Worm (Caenorhabditis elegans) whole organism, L2 larva: ENCODE data around the gene ZK682.7.

ENCODE experiments used
- C34F6.9 ChIP-seq: fragments of 150-350 bp; optimal IDR thresholded peaks from 2 replicates; lab custom pipeline; 2014; ENCODE audit warnings: missing biosample characterization, missing genetic modification characterization
- F13H6.1 ChIP-seq: sonication (generic microtip); optimal IDR thresholded peaks from 2 replicates; lab custom pipeline; 2016; ENCODE audit warnings: missing genetic modification characterization, missing compliant biosample characterization
- R02D3.7 ChIP-seq: fragments of 150-350 bp; optimal IDR thresholded peaks from 2 replicates; lab custom pipeline; 2014; ENCODE audit warnings: missing biosample characterization, missing genetic modification characterization
- Y55F3AM.14 ChIP-seq: fragments of 200-800 bp; sonication (Bioruptor generic); optimal IDR thresholded peaks from 2 replicates; lab custom pipeline; 2018; ENCODE audit warnings: mild to moderate bottlenecking, missing genetic modification characterization, missing compliant biosample characterization
- ZK546.5 ChIP-seq: sonication (generic microtip); optimal IDR thresholded peaks from 2 replicates; lab custom pipeline; 2017; ENCODE audit warnings: missing biosample characterization, missing genetic modification characterization
- alr-1 ChIP-seq: fragments of 150-350 bp; optimal IDR thresholded peaks from 2 replicates; lab custom pipeline; 2014; ENCODE audit warnings: missing biosample characterization, missing genetic modification characterization
- aly-2 ChIP-seq: fragments of 150-350 bp; optimal IDR thresholded peaks from 2 replicates; lab custom pipeline; 2014; ENCODE audit warnings: missing biosample characterization, missing genetic modification characterization
- ama-1 ChIP-seq: fragments of 150-350 bp; optimal IDR thresholded peaks from 2 replicates; lab custom pipeline; 2018; ENCODE audit warnings: inconsistent platforms
- blmp-1 ChIP-seq: sonication (generic microtip); optimal IDR thresholded peaks from 2 replicates; lab custom pipeline; 2017; ENCODE audit warnings: missing genetic modification characterization, mild to moderate bottlenecking, missing compliant biosample characterization, antibody characterized with exemption, moderate library complexity; ENCODE audit not compliant: insufficient read depth
- ceh-16 ChIP-seq: fragments of 150-350 bp; optimal IDR thresholded peaks from 2 replicates; lab custom pipeline; 2014; ENCODE audit warnings: missing biosample characterization, missing genetic modification characterization
- ceh-82 ChIP-seq: fragments of 150-350 bp; optimal IDR thresholded peaks from 2 replicates; lab custom pipeline; 2014; ENCODE audit warnings: missing biosample characterization, missing genetic modification characterization
- crh-2 ChIP-seq: sonication (generic microtip); optimal IDR thresholded peaks from 2 replicates; lab custom pipeline; 2017; ENCODE audit warnings: missing biosample characterization, missing genetic modification characterization
- dmd-4 ChIP-seq: sonication (generic microtip); optimal IDR thresholded peaks from 2 replicates; lab custom pipeline; 2017; ENCODE audit warnings: missing biosample characterization, missing genetic modification characterization
- egl-27 ChIP-seq: sonication (generic microtip); optimal IDR thresholded peaks from 3 replicates; lab custom pipeline; 2017; ENCODE audit warnings: missing biosample characterization, missing genetic modification reagents, missing genetic modification characterization
- elt-1 ChIP-seq: fragments of 150-350 bp; optimal IDR thresholded peaks from 2 replicates; lab custom pipeline; 2014; ENCODE audit warnings: missing biosample characterization, missing genetic modification characterization
- elt-3 ChIP-seq: sonication (generic microtip); optimal IDR thresholded peaks from 2 replicates; lab custom pipeline; 2017; ENCODE audit warnings: missing biosample characterization, missing genetic modification characterization
- fos-1 ChIP-seq: fragments of 150-350 bp; optimal IDR thresholded peaks from 2 replicates; lab custom pipeline; 2014; ENCODE audit warnings: missing biosample characterization, missing genetic modification characterization
- gmeb-1 ChIP-seq: fragments of 150-350 bp; optimal IDR thresholded peaks from 2 replicates; lab custom pipeline; 2014; ENCODE audit warnings: missing biosample characterization, missing genetic modification characterization
- lin-13 ChIP-seq: fragments of 150-350 bp; optimal IDR thresholded peaks from 2 replicates; lab custom pipeline; 2014; ENCODE audit warnings: missing biosample characterization, missing genetic modification reagents, missing genetic modification characterization
- lin-39 ChIP-seq: fragments of 150-350 bp; optimal IDR thresholded peaks from 2 replicates; lab custom pipeline; 2014; ENCODE audit warnings: missing biosample characterization, missing genetic modification reagents, missing genetic modification characterization
- lsy-2 ChIP-seq, 2 experiments: fragments of 150-350 bp in 1 of 2; sonication (generic microtip) in 1 of 2; optimal IDR thresholded peaks; 2 replicates each; lab custom pipeline; 2014 to 2017; ENCODE audit warnings: missing biosample characterization in 2 of 2, missing genetic modification characterization in 2 of 2
- mab-5 ChIP-seq: fragments of 150-350 bp; optimal IDR thresholded peaks from 2 replicates; lab custom pipeline; 2014; ENCODE audit warnings: missing biosample characterization, missing genetic modification characterization
- mdl-1 ChIP-seq, 2 experiments: fragments of 150-350 bp in 1 of 2; sonication (generic microtip) in 1 of 2; optimal IDR thresholded peaks; 2 replicates each; lab custom pipeline; 2017; ENCODE audit warnings: missing biosample characterization in 2 of 2, missing genetic modification characterization in 2 of 2
- nhr-10 ChIP-seq: sonication (generic microtip); optimal IDR thresholded peaks from 2 replicates; lab custom pipeline; 2017; ENCODE audit warnings: missing biosample characterization, missing genetic modification characterization
- nhr-12 ChIP-seq: fragments of 150-350 bp; optimal IDR thresholded peaks from 2 replicates; lab custom pipeline; 2014; ENCODE audit warnings: missing biosample characterization, missing genetic modification characterization
- nhr-129 ChIP-seq: fragments of 150-350 bp; optimal IDR thresholded peaks from 2 replicates; lab custom pipeline; 2014; ENCODE audit warnings: missing biosample characterization, missing genetic modification characterization
- nhr-21 ChIP-seq: fragments of 150-350 bp; optimal IDR thresholded peaks from 2 replicates; lab custom pipeline; 2014; ENCODE audit warnings: missing biosample characterization, missing genetic modification characterization
- nhr-237 ChIP-seq: fragments of 150-350 bp; optimal IDR thresholded peaks from 2 replicates; lab custom pipeline; 2014; ENCODE audit warnings: missing biosample characterization, missing genetic modification characterization
- nhr-25 ChIP-seq: fragments of 150-350 bp; sonication (generic microtip); optimal IDR thresholded peaks from 3 replicates; lab custom pipeline; 2014; ENCODE audit warnings: missing biosample characterization, missing genetic modification characterization
- nhr-6 ChIP-seq: fragments of 150-350 bp; optimal IDR thresholded peaks from 2 replicates; lab custom pipeline; 2014; ENCODE audit warnings: missing biosample characterization, missing genetic modification characterization
- nhr-77 ChIP-seq: fragments of 150-350 bp; optimal IDR thresholded peaks from 2 replicates; lab custom pipeline; 2014; ENCODE audit warnings: missing biosample characterization, missing genetic modification characterization
- peb-1 ChIP-seq: fragments of 150-350 bp; optimal IDR thresholded peaks from 2 replicates; lab custom pipeline; 2014; ENCODE audit warnings: missing biosample characterization, missing genetic modification characterization
- skn-1 ChIP-seq: sonication (generic microtip); optimal IDR thresholded peaks from 2 replicates; lab custom pipeline; 2017; ENCODE audit warnings: missing biosample characterization, missing genetic modification characterization
- sma-3 ChIP-seq: sonication (generic microtip); optimal IDR thresholded peaks from 2 replicates; lab custom pipeline; 2016; ENCODE audit warnings: missing genetic modification reagents, missing genetic modification characterization, missing compliant biosample characterization
- sma-9 ChIP-seq, 2 experiments: fragments of 150-350 bp in 1 of 2; sonication (generic microtip) in 1 of 2; optimal IDR thresholded peaks; 2 replicates each; lab custom pipeline; 2014 to 2016; ENCODE audit warnings: missing genetic modification characterization in 2 of 2, mild to moderate bottlenecking in 1 of 2, missing biosample characterization in 1 of 2, missing compliant biosample characterization in 1 of 2, missing genetic modification reagents in 1 of 2, moderate library complexity in 1 of 2
- snpc-4 ChIP-seq: fragments of 150-350 bp; optimal IDR thresholded peaks from 2 replicates; lab custom pipeline; 2014; ENCODE audit warnings: missing biosample characterization, missing genetic modification characterization
- unc-39 ChIP-seq: fragments of 150-350 bp; optimal IDR thresholded peaks from 2 replicates; lab custom pipeline; 2014; ENCODE audit warnings: missing biosample characterization, missing genetic modification characterization
- unc-55 ChIP-seq: fragments of 150-350 bp; sonication (generic microtip); optimal IDR thresholded peaks from 3 replicates; lab custom pipeline; 2014; ENCODE audit warnings: missing biosample characterization, missing genetic modification reagents, missing genetic modification characterization
- unc-62 ChIP-seq: fragments of 150-350 bp; optimal IDR thresholded peaks from 2 replicates; lab custom pipeline; 2014; ENCODE audit warnings: missing biosample characterization, missing genetic modification reagents, missing genetic modification characterization
- zag-1 ChIP-seq: fragments of 150-350 bp; optimal IDR thresholded peaks from 2 replicates; lab custom pipeline; 2014; ENCODE audit warnings: missing biosample characterization, missing genetic modification characterization
- ztf-1 ChIP-seq: fragments of 200-800 bp; sonication (Bioruptor generic); conservative IDR thresholded peaks from 2 replicates; pipeline ENCODE4 v1.3.6; 2022; ENCODE audit warnings: missing genetic modification characterization, missing compliant biosample characterization
- ztf-11 ChIP-seq: sonication (generic microtip); optimal IDR thresholded peaks from 2 replicates; lab custom pipeline; 2017; ENCODE audit warnings: missing biosample characterization, missing genetic modification characterization
- ztf-4 ChIP-seq: fragments of 150-350 bp; optimal IDR thresholded peaks from 2 replicates; lab custom pipeline; 2014; ENCODE audit warnings: missing biosample characterization, missing genetic modification characterization

ZK682.7 gene

ce11 chrV:9326903-9327302 lies 34.9 kb upstream of the ZK682.7 start:
- TF ChIP-seq ama-1 (lab: Kevin White, UChicago) (peak; percentile 45), fos-1 (tag; lab: Kevin White, UChicago) (no peak)

- no peak for TF ChIP-seq lin-13 (GFP tag; lab: Kevin White, UChicago)
- TF ChIP-seq nhr-25 (tag; lab: Kevin White, UChicago), result peak; percentile 58
- no peak for TF ChIP-seq unc-62 (GFP tag; lab: Kevin White, UChicago)
- TF ChIP-seq zag-1 (tag; lab: Kevin White, UChicago), result no peak
- TF ChIP-seq blmp-1 (tag; lab: Kevin White, UChicago), result peak; percentile 76
- no peak for TF ChIP-seq elt-3 (tag; lab: Kevin White, UChicago)
- TF ChIP-seq nhr-129 (tag; lab: Kevin White, UChicago), result no peak
- no peak for TF ChIP-seq snpc-4 (tag; lab: Kevin White, UChicago)
- peak; percentile 1 for TF ChIP-seq C34F6.9 (tag; lab: Kevin White, UChicago)
Measured at ce11 chrV:9324167-9324566, 32.2 kb upstream of the ZK682.7 start.

- TF ChIP-seq C34F6.9 (tag; lab: Kevin White, UChicago), result no peak
- TF ChIP-seq, all 48 proteins: peak for 0
Measured at ce11 chrV:9322886-9323285, 30.9 kb upstream of the ZK682.7 start, which contains the start of gene tag-153. Gene tag-153 (plus strand): TSS chrV:9323085.

ce11 chrV:9321185-9321584 lies 29.2 kb upstream of the ZK682.7 start, which contains the start of gene F44A2.7:
Gene F44A2.7 (plus strand): TSS chrV:9321485.
- TF ChIP-seq unc-62 (GFP tag; lab: Kevin White, UChicago), result no peak
- no peak for TF ChIP-seq ztf-11 (tag; lab: Kevin White, UChicago)
- no peak for TF ChIP-seq sma-3 (GFP tag; lab: Kevin White, UChicago)
- TF ChIP-seq ama-1 (lab: Kevin White, UChicago), result no peak
- no peak for TF ChIP-seq zag-1 (tag; lab: Kevin White, UChicago)
- TF ChIP-seq snpc-4 (tag; lab: Kevin White, UChicago), result no peak
- TF ChIP-seq ceh-82 (tag; lab: Kevin White, UChicago), result no peak
- no peak for TF ChIP-seq crh-2 (tag; lab: Kevin White, UChicago)
- TF ChIP-seq Y55F3AM.14 (GFP tag; lab: Kevin White, UChicago), result no peak
- TF ChIP-seq elt-3 (tag; lab: Kevin White, UChicago), result no peak
- no peak for TF ChIP-seq nhr-237 (tag; lab: Kevin White, UChicago)
- TF ChIP-seq, all 48 proteins: peak for 0

- no peak for TF ChIP-seq ztf-1 (GFP tag; lab: Robert Waterston, UW)
- no peak for TF ChIP-seq nhr-77
- TF ChIP-seq skn-1 (tag; lab: Kevin White, UChicago), result no peak
- TF ChIP-seq fos-1 (tag; lab: Kevin White, UChicago), result peak; percentile 46
- peak; percentile 33 for TF ChIP-seq F13H6.1 (tag; lab: Kevin White, UChicago)
- TF ChIP-seq lin-13 (GFP tag; lab: Kevin White, UChicago), result peak; percentile 45
- no peak for TF ChIP-seq gmeb-1
- no peak for TF ChIP-seq blmp-1 (tag; lab: Kevin White, UChicago)
- TF ChIP-seq egl-27 (tag; lab: Kevin White, UChicago), result peak; percentile 57
- no peak for TF ChIP-seq unc-62 (GFP tag; lab: Kevin White, UChicago)
- TF ChIP-seq ZK546.5 (tag; lab: Kevin White, UChicago), result no peak
- no peak for TF ChIP-seq alr-1 (tag; lab: Kevin White, UChicago)
- TF ChIP-seq R02D3.7, result no peak
- TF ChIP-seq sma-9 (GFP tag; optimal IDR thresholded peaks at IDR 0.05; lab: Kevin White, UChicago), result peak; percentile 84
- TF ChIP-seq sma-9 (tag; optimal IDR thresholded peaks at IDR 0.05; lab: Kevin White, UChicago), result no peak
- TF ChIP-seq ztf-4 (tag; lab: Kevin White, UChicago), result no peak
- TF ChIP-seq nhr-10 (tag; lab: Kevin White, UChicago), result no peak
- TF ChIP-seq nhr-12 (tag; lab: Kevin White, UChicago), result no peak
- TF ChIP-seq nhr-25 (tag; lab: Kevin White, UChicago), result no peak
- no peak for TF ChIP-seq elt-3 (tag; lab: Kevin White, UChicago)
- no peak for TF ChIP-seq lin-39 (tag; lab: Kevin White, UChicago)
- TF ChIP-seq mdl-1 (tag; optimal IDR thresholded peaks at IDR 0.05; lab: Kevin White, UChicago), result no peak
- TF ChIP-seq aly-2 (tag; lab: Kevin White, UChicago), result no peak
- peak; percentile 22 for TF ChIP-seq unc-55 (GFP tag; lab: Kevin White, UChicago)
- TF ChIP-seq C34F6.9 (tag; lab: Kevin White, UChicago), result peak; percentile 12
- no peak for TF ChIP-seq ztf-11 (tag; lab: Kevin White, UChicago)
- TF ChIP-seq unc-39, result no peak
- TF ChIP-seq nhr-6 (tag; lab: Kevin White, UChicago), result no peak
- peak; percentile 36 for TF ChIP-seq mab-5 (tag; lab: Kevin White, UChicago)
- no peak for TF ChIP-seq ceh-16 (tag; lab: Kevin White, UChicago)
- TF ChIP-seq sma-3 (GFP tag; lab: Kevin White, UChicago), result peak; percentile 47
- peak; percentile 55 for TF ChIP-seq nhr-129 (tag; lab: Kevin White, UChicago)
- TF ChIP-seq dmd-4, result no peak
- TF ChIP-seq nhr-21 (tag; lab: Kevin White, UChicago), result peak; percentile 15
- TF ChIP-seq elt-1 (tag; lab: Kevin White, UChicago), result no peak
- peak in 1 of 2 experiments; percentile 36 for TF ChIP-seq lsy-2 (tag; optimal IDR thresholded peaks at IDR 0.05; lab: Kevin White, UChicago)
- TF ChIP-seq nhr-237 (tag; lab: Kevin White, UChicago), result no peak
- no peak for TF ChIP-seq peb-1 (tag; lab: Kevin White, UChicago)
Measured at ce11 chrV:9318046-9318445, 26.1 kb upstream of the ZK682.7 start, which contains the start of gene kvs-3. Gene kvs-3 (plus strand): TSS chrV:9318311.
